Worm (Caenorhabditis elegans) whole organism, mixed stage, embryonic: ENCODE measurements around the gene let-765.

Experiments used
- blmp-1 ChIP-seq: fragments of 150-350 bp; optimal IDR thresholded peaks from 2 replicates; lab custom pipeline; 2014; ENCODE audit warnings: missing biosample characterization, missing genetic modification characterization
- elt-3 ChIP-seq: fragments of 150-350 bp; optimal IDR thresholded peaks from 2 replicates; lab custom pipeline; 2014; ENCODE audit warnings: missing biosample characterization, missing genetic modification characterization
- ham-2 ChIP-seq: fragments of 200-800 bp; sonication (Bioruptor generic); optimal IDR thresholded peaks from 2 replicates; lab custom pipeline; 2018; ENCODE audit warnings: mild to moderate bottlenecking, missing genetic modification characterization, missing compliant biosample characterization
- lin-32 ChIP-seq: fragments of 200-800 bp; sonication (Bioruptor generic); optimal IDR thresholded peaks from 2 replicates; lab custom pipeline; 2018; ENCODE audit warnings: mild to moderate bottlenecking, missing genetic modification characterization, missing compliant biosample characterization
- nhr-28 ChIP-seq: fragments of 150-350 bp; optimal IDR thresholded peaks from 2 replicates; lab custom pipeline; 2014; ENCODE audit warnings: missing biosample characterization, missing genetic modification characterization
- nhr-76 ChIP-seq: sonication (generic microtip); optimal IDR thresholded peaks from 2 replicates; lab custom pipeline; 2017; ENCODE audit warnings: missing biosample characterization, missing genetic modification characterization
- pha-4 ChIP-seq: fragments of 150-350 bp; optimal IDR thresholded peaks from 2 replicates; lab custom pipeline; 2018; ENCODE audit warnings: missing biosample characterization, missing genetic modification reagents, missing genetic modification characterization
- snpc-4 ChIP-seq: fragments of 150-350 bp; optimal IDR thresholded peaks from 2 replicates; lab custom pipeline; 2014; ENCODE audit warnings: missing biosample characterization, missing genetic modification characterization
- sptf-1 ChIP-seq: sonication (generic microtip); optimal IDR thresholded peaks from 2 replicates; lab custom pipeline; 2017; ENCODE audit warnings: mild to moderate bottlenecking, missing genetic modification characterization, moderate library complexity, missing compliant biosample characterization
- unc-120 ChIP-seq: sonication (generic microtip); optimal IDR thresholded peaks from 2 replicates; lab custom pipeline; 2017; ENCODE audit warnings: missing genetic modification characterization, missing compliant biosample characterization; ENCODE audit not compliant: poor library complexity, severe bottlenecking
- unc-62 ChIP-seq: fragments of 150-350 bp; optimal IDR thresholded peaks from 2 replicates; lab custom pipeline; 2014; ENCODE audit warnings: missing biosample characterization, missing genetic modification reagents, missing genetic modification characterization
- ztf-11 ChIP-seq: fragments of 150-350 bp; optimal IDR thresholded peaks from 2 replicates; lab custom pipeline; 2014; ENCODE audit warnings: missing biosample characterization, missing genetic modification characterization

ce11 chrIII:6587564-6587963 is 13.4 kb downstream of the let-765 start, which contains the start of gene ddo-3:
- no peak for TF ChIP-seq sptf-1 (tag; lab: Kevin White, UChicago)
- TF ChIP-seq ztf-11 (tag; lab: Kevin White, UChicago), result no peak
- no peak for TF ChIP-seq unc-62 (GFP tag; lab: Kevin White, UChicago)
- TF ChIP-seq blmp-1 (tag; lab: Kevin White, UChicago), result no peak
- TF ChIP-seq unc-120, result no peak
- no peak for TF ChIP-seq nhr-28 (tag; lab: Kevin White, UChicago)
- TF ChIP-seq pha-4 (tag; lab: Kevin White, UChicago), result no peak
- no peak for TF ChIP-seq lin-32 (GFP tag; lab: Kevin White, UChicago)
- no peak for TF ChIP-seq nhr-76 (tag; lab: Kevin White, UChicago)
- TF ChIP-seq elt-3, result no peak
- no peak for TF ChIP-seq snpc-4 (tag; lab: Kevin White, UChicago)
- no peak for TF ChIP-seq ham-2 (GFP tag; lab: Kevin White, UChicago)
